Worm (Caenorhabditis elegans): Measurements from ENCODE around the gene C25E10.12.

- TF ChIP-seq dao-5 (tag; optimal IDR thresholded peaks at IDR 0.05) (no peak), him-1 (tag; optimal IDR thresholded peaks at IDR 0.05) (no peak)
Observed at ce11 chrV:9030248-9030647, 32.0 kb downstream of the C25E10.12 start, which contains the start of gene C25E10.5.

Data from whole organism, L4/young adult.